Fruit fly (Drosophila melanogaster) whole organism, embryonic: Measurements from ENCODE around the gene CG18262.

Source experiments
- BEAF-32 ChIP-seq: fragments of 200-800 bp; sonication (Bioruptor generic); optimal IDR thresholded peaks from 3 replicates; lab custom pipeline; 2017; ENCODE audit warnings: missing biosample characterization, missing genetic modification characterization, mild to moderate bottlenecking, moderate library complexity, missing genetic modification reagents
- CG10979 ChIP-seq: fragments of 200-800 bp; sonication (Bioruptor generic); optimal IDR thresholded peaks from 2 replicates; lab custom pipeline; 2018; ENCODE audit warnings: missing biosample characterization, mild to moderate bottlenecking, missing genetic modification characterization, moderate library complexity
- CG12769 ChIP-seq: fragments of 200-800 bp; sonication (Bioruptor generic); optimal IDR thresholded peaks from 2 replicates; lab custom pipeline; 2019; ENCODE audit warnings: missing biosample characterization, mild to moderate bottlenecking, missing genetic modification characterization, moderate library complexity
- CG14014 ChIP-seq: fragments of 200-800 bp; sonication (Bioruptor generic); IDR thresholded peaks from 2 replicates; pipeline ENCODE4 v1.3.6; 2022; ENCODE audit warnings: missing biosample characterization, missing genetic modification characterization
- CG15514 ChIP-seq: fragments of 200-800 bp; sonication (Bioruptor generic); optimal IDR thresholded peaks from 3 replicates; lab custom pipeline; 2017; ENCODE audit warnings: missing biosample characterization, missing genetic modification characterization, mild to moderate bottlenecking, moderate library complexity, missing genetic modification reagents
- CG16815 ChIP-seq: fragments of 200-800 bp; sonication (Bioruptor generic); optimal IDR thresholded peaks from 3 replicates; lab custom pipeline; 2017; ENCODE audit warnings: missing biosample characterization, mild to moderate bottlenecking, missing genetic modification characterization
- CG17568 ChIP-seq: fragments of 200-800 bp; sonication (Bioruptor generic); optimal IDR thresholded peaks from 2 replicates; lab custom pipeline; 2018; ENCODE audit warnings: missing biosample characterization, mild to moderate bottlenecking, missing genetic modification characterization, moderate library complexity
- CG2120 ChIP-seq: fragments of 200-800 bp; sonication (Bioruptor generic); optimal IDR thresholded peaks from 3 replicates; lab custom pipeline; 2016; ENCODE audit warnings: missing biosample characterization, missing genetic modification characterization
- CG2129 ChIP-seq: fragments of 200-800 bp; sonication (Bioruptor generic); IDR thresholded peaks from 2 replicates; pipeline ENCODE4 v1.3.6; 2022; ENCODE audit warnings: missing biosample characterization, missing genetic modification characterization; ENCODE audit not compliant: partially characterized antibody
- CG2875 ChIP-seq: fragments of 200-800 bp; sonication (Bioruptor generic); optimal IDR thresholded peaks from 2 replicates; lab custom pipeline; 2017; ENCODE audit warnings: missing biosample characterization, mild to moderate bottlenecking, missing genetic modification characterization, missing genetic modification reagents
- CG3163 ChIP-seq: fragments of 200-800 bp; sonication (Bioruptor generic); optimal IDR thresholded peaks from 3 replicates; lab custom pipeline; 2016; ENCODE audit warnings: missing biosample characterization, missing genetic modification characterization
- CG3281 ChIP-seq: fragments of 200-800 bp; sonication (Bioruptor generic); optimal IDR thresholded peaks from 3 replicates; lab custom pipeline; 2017; ENCODE audit warnings: missing biosample characterization, mild to moderate bottlenecking, missing genetic modification characterization
- CG4617 ChIP-seq: fragments of 200-800 bp; sonication (Bioruptor generic); optimal IDR thresholded peaks from 3 replicates; lab custom pipeline; 2016; ENCODE audit warnings: missing biosample characterization, missing genetic modification characterization, borderline replicate concordance
- CG4820 ChIP-seq: fragments of 200-800 bp; sonication (Bioruptor generic); optimal IDR thresholded peaks from 3 replicates; lab custom pipeline; 2016; ENCODE audit warnings: missing biosample characterization, missing genetic modification characterization
- CG6272 ChIP-seq: fragments of 200-800 bp; sonication (Bioruptor generic); IDR thresholded peaks from 2 replicates; pipeline ENCODE4 v1.3.6; 2022; ENCODE audit warnings: missing biosample characterization, missing genetic modification characterization
- CG6654 ChIP-seq: fragments of 200-800 bp; sonication (Bioruptor generic); optimal IDR thresholded peaks from 2 replicates; lab custom pipeline; 2017; ENCODE audit warnings: missing biosample characterization, mild to moderate bottlenecking, missing genetic modification characterization
- CG6791 ChIP-seq: fragments of 200-800 bp; sonication (Bioruptor generic); IDR thresholded peaks from 3 replicates; pipeline ENCODE4 v1.3.6; 2022; ENCODE audit warnings: missing biosample characterization, missing genetic modification characterization; ENCODE audit not compliant: partially characterized antibody
- CG7372 ChIP-seq: fragments of 200-800 bp; sonication (Bioruptor generic); IDR thresholded peaks from 2 replicates; pipeline ENCODE4 v1.3.6; 2022; ENCODE audit warnings: missing biosample characterization, missing genetic modification characterization
- CG7556 ChIP-seq: fragments of 200-800 bp; sonication (Bioruptor generic); optimal IDR thresholded peaks from 2 replicates; lab custom pipeline; 2017; ENCODE audit warnings: missing biosample characterization, mild to moderate bottlenecking, missing genetic modification characterization
- CG7745 ChIP-seq: fragments of 200-800 bp; sonication (Bioruptor generic); optimal IDR thresholded peaks from 2 replicates; lab custom pipeline; 2018; ENCODE audit warnings: missing biosample characterization, mild to moderate bottlenecking, missing genetic modification characterization, moderate library complexity
- CG7928 ChIP-seq: fragments of 200-800 bp; sonication (Bioruptor generic); optimal IDR thresholded peaks from 2 replicates; lab custom pipeline; 2017; ENCODE audit warnings: missing biosample characterization, mild to moderate bottlenecking, missing genetic modification characterization
- CG9727 ChIP-seq: fragments of 200-800 bp; sonication (Bioruptor generic); optimal IDR thresholded peaks from 3 replicates; lab custom pipeline; 2017; ENCODE audit warnings: missing biosample characterization, mild to moderate bottlenecking, missing genetic modification characterization
- E2f2 ChIP-seq: fragments of 200-800 bp; sonication (Bioruptor generic); IDR thresholded peaks from 2 replicates; pipeline ENCODE4 v1.3.6; 2022; ENCODE audit warnings: missing biosample characterization, missing genetic modification characterization
- Eip74EF ChIP-seq, 2 experiments: fragments of 200-800 bp in 1 of 2; fragments of >200 bp in 1 of 2; sonication (Bioruptor generic) in 1 of 2; optimal IDR thresholded peaks; 2 replicates each; lab custom pipeline; 2017 to 2019; ENCODE audit warnings: missing biosample characterization in 2 of 2, missing genetic modification characterization in 2 of 2, mild to moderate bottlenecking in 1 of 2, moderate library complexity in 1 of 2
- Elba2 ChIP-seq: fragments of 200-800 bp; sonication (Bioruptor generic); optimal IDR thresholded peaks from 3 replicates; lab custom pipeline; 2016; ENCODE audit warnings: missing biosample characterization, missing genetic modification characterization
- HHEX ChIP-seq: fragments of 200-800 bp; sonication (Bioruptor generic); optimal IDR thresholded peaks from 3 replicates; lab custom pipeline; 2017; ENCODE audit warnings: missing biosample characterization, mild to moderate bottlenecking, missing genetic modification characterization, missing genetic modification reagents
- Hey ChIP-seq: fragments of 200-800 bp; sonication (Bioruptor generic); optimal IDR thresholded peaks from 3 replicates; lab custom pipeline; 2018; ENCODE audit warnings: missing biosample characterization, mild to moderate bottlenecking, missing genetic modification characterization
- MESR4 ChIP-seq: fragments of 200-800 bp; sonication (Bioruptor generic); optimal IDR thresholded peaks from 2 replicates; lab custom pipeline; 2018; ENCODE audit warnings: missing biosample characterization, mild to moderate bottlenecking, missing genetic modification characterization, moderate library complexity
- Opbp ChIP-seq: fragments of 200-800 bp; sonication (Bioruptor generic); IDR thresholded peaks from 3 replicates; pipeline ENCODE4 v1.3.6; 2022; ENCODE audit warnings: missing biosample characterization, missing genetic modification characterization; ENCODE audit not compliant: partially characterized antibody
- Sin3A ChIP-seq: fragments of >200 bp; optimal IDR thresholded peaks from 2 replicates; lab custom pipeline; 2018
- Usf ChIP-seq: fragments of 200-800 bp; sonication (Bioruptor generic); optimal IDR thresholded peaks from 2 replicates; lab custom pipeline; 2017; ENCODE audit warnings: missing genotype, missing biosample characterization, missing genetic modification characterization
- amos ChIP-seq: fragments of 200-800 bp; sonication (Bioruptor generic); IDR thresholded peaks from 2 replicates; pipeline ENCODE4 v1.3.6; 2022; ENCODE audit warnings: missing biosample characterization, missing genetic modification characterization; ENCODE audit not compliant: partially characterized antibody
- chm ChIP-seq: fragments of 200-800 bp; sonication (Bioruptor generic); IDR thresholded peaks from 2 replicates; pipeline ENCODE4 v1.3.6; 2022; ENCODE audit warnings: missing biosample characterization, missing genetic modification characterization
- fu2 ChIP-seq: fragments of 200-800 bp; sonication (Bioruptor generic); optimal IDR thresholded peaks from 2 replicates; lab custom pipeline; 2016; ENCODE audit warnings: missing biosample characterization, missing genetic modification characterization
- gcm2 ChIP-seq: fragments of 200-800 bp; sonication (Bioruptor generic); optimal IDR thresholded peaks from 2 replicates; lab custom pipeline; 2016; ENCODE audit warnings: missing biosample characterization, missing genetic modification characterization
- gsb ChIP-seq: fragments of 200-800 bp; sonication (Bioruptor generic); IDR thresholded peaks from 2 replicates; pipeline ENCODE4 v1.3.6; 2022; ENCODE audit warnings: missing biosample characterization, missing genetic modification characterization
- gsb-n ChIP-seq: fragments of 200-800 bp; sonication (Bioruptor generic); optimal IDR thresholded peaks from 3 replicates; lab custom pipeline; 2018; ENCODE audit warnings: missing biosample characterization, mild to moderate bottlenecking, missing genetic modification characterization
- ham ChIP-seq: fragments of 200-800 bp; sonication (Bioruptor generic); IDR thresholded peaks from 2 replicates; pipeline ENCODE4 v1.3.6; 2022; ENCODE audit warnings: missing biosample characterization, missing genetic modification characterization
- knrl ChIP-seq: fragments of 200-800 bp; sonication (Bioruptor generic); IDR thresholded peaks from 3 replicates; pipeline ENCODE4 v1.3.6; 2022; ENCODE audit warnings: missing biosample characterization, missing genetic modification characterization; ENCODE audit not compliant: partially characterized antibody
- lab ChIP-seq: fragments of 200-800 bp; sonication (Bioruptor generic); optimal IDR thresholded peaks from 3 replicates; lab custom pipeline; 2017; ENCODE audit warnings: missing biosample characterization, missing genetic modification characterization, mild to moderate bottlenecking, moderate library complexity, missing genetic modification reagents
- mld ChIP-seq: fragments of 200-800 bp; sonication (Bioruptor generic); IDR thresholded peaks from 3 replicates; pipeline ENCODE4 v1.3.6; 2022; ENCODE audit warnings: missing biosample characterization, missing genetic modification characterization; ENCODE audit not compliant: partially characterized antibody
- nmo ChIP-seq: fragments of 200-800 bp; sonication (Bioruptor generic); optimal IDR thresholded peaks from 2 replicates; lab custom pipeline; 2018; ENCODE audit warnings: missing biosample characterization, mild to moderate bottlenecking, missing genetic modification characterization, moderate library complexity
- org-1 ChIP-seq: fragments of 200-800 bp; sonication (Bioruptor generic); optimal IDR thresholded peaks from 2 replicates; lab custom pipeline; 2017; ENCODE audit warnings: missing biosample characterization, missing genetic modification characterization
- pb ChIP-seq: fragments of 200-800 bp; sonication (Bioruptor generic); optimal IDR thresholded peaks from 3 replicates; lab custom pipeline; 2016; ENCODE audit warnings: missing biosample characterization, missing genetic modification characterization
- pzg ChIP-seq: fragments of 200-800 bp; sonication (Bioruptor generic); optimal IDR thresholded peaks from 3 replicates; lab custom pipeline; 2018; ENCODE audit warnings: missing biosample characterization, mild to moderate bottlenecking, missing genetic modification characterization, moderate library complexity
- row ChIP-seq: fragments of 200-800 bp; sonication (Bioruptor generic); IDR thresholded peaks from 3 replicates; pipeline ENCODE4 v1.3.6; 2022; ENCODE audit warnings: missing biosample characterization, missing genetic modification characterization
- tll ChIP-seq, 2 experiments: fragments of 200-800 bp in 1 of 2; fragments of >200 bp in 1 of 2; sonication (Bioruptor generic) in 1 of 2; optimal IDR thresholded peaks; 2 replicates each; lab custom pipeline; 2017 to 2019; ENCODE audit warnings: missing biosample characterization in 2 of 2, missing genetic modification characterization in 2 of 2, mild to moderate bottlenecking in 1 of 2, moderate library complexity in 1 of 2
- tna ChIP-seq: fragments of 200-800 bp; sonication (Bioruptor generic); IDR thresholded peaks from 2 replicates; pipeline ENCODE4 v1.3.6; 2022; ENCODE audit warnings: missing biosample characterization, missing genetic modification characterization; ENCODE audit not compliant: partially characterized antibody

CG18262 gene

dm6 chrX:8178165-8178955 lies 25.6 kb downstream of the CG18262 start, which contains the start of gene sdt (continued):
- no peak for TF ChIP-seq Sin3A
- peak; percentile 47 for TF ChIP-seq row (GFP tag; lab: Robert Waterston, UW)
- no peak for TF ChIP-seq pb (GFP tag; lab: Kevin White, UChicago)
- no peak for TF ChIP-seq amos
- TF ChIP-seq pzg: no peak
- TF ChIP-seq nmo: peak; percentile 75
- TF ChIP-seq Opbp (GFP tag; lab: Robert Waterston, UW): no peak
- TF ChIP-seq lab (GFP tag; lab: Kevin White, UChicago): no peak
- peak; percentile 8 for TF ChIP-seq CG2120 (GFP tag; lab: Kevin White, UChicago)
- TF ChIP-seq CG7556 (GFP tag; lab: Kevin White, UChicago): peak; percentile 57
- TF ChIP-seq CG7372 (GFP tag; lab: Robert Waterston, UW): no peak
- TF ChIP-seq mld (GFP tag; lab: Robert Waterston, UW): no peak
- no peak for TF ChIP-seq Elba2 (GFP tag; lab: Kevin White, UChicago)
- no peak for TF ChIP-seq fu2 (GFP tag; lab: Kevin White, UChicago)
- no peak for TF ChIP-seq CG4820
- no peak for TF ChIP-seq CG2875 (GFP tag; lab: Kevin White, UChicago)
- TF ChIP-seq tll (GFP tag; optimal IDR thresholded peaks at IDR 0.05; lab: Kevin White, UChicago): no peak
- TF ChIP-seq CG14014 (GFP tag; lab: Robert Waterston, UW): no peak
- no peak for TF ChIP-seq CG3163 (GFP tag; lab: Kevin White, UChicago)
- peak; percentile 8 for TF ChIP-seq org-1 (GFP tag; lab: Kevin White, UChicago)
- TF ChIP-seq chm: peak; percentile 46; the same call in 1 of the 2 replicates
- TF ChIP-seq tna (GFP tag; lab: Robert Waterston, UW): no peak
- no peak for TF ChIP-seq CG6654
- TF ChIP-seq CG7928 (GFP tag; lab: Kevin White, UChicago): no peak
- no peak for TF ChIP-seq gcm2
- no peak for TF ChIP-seq Hey
- TF ChIP-seq CG9727 (GFP tag; lab: Kevin White, UChicago): no peak
- TF ChIP-seq CG10979 (tag; lab: Kevin White, UChicago): no peak
- no peak for TF ChIP-seq Usf (GFP tag; lab: Kevin White, UChicago)
- TF ChIP-seq CG7745 (tag; lab: Kevin White, UChicago): no peak
- no peak for TF ChIP-seq knrl
- TF ChIP-seq gsb (GFP tag; lab: Robert Waterston, UW): no peak
- TF ChIP-seq MESR4 (GFP tag; lab: Kevin White, UChicago): no peak
- TF ChIP-seq CG2129 (GFP tag; lab: Robert Waterston, UW): no peak
- TF ChIP-seq CG4617 (GFP tag; lab: Kevin White, UChicago): no peak
- TF ChIP-seq CG16815 (GFP tag; lab: Kevin White, UChicago): no peak
- TF ChIP-seq CG6791 (GFP tag; lab: Robert Waterston, UW): no peak
- TF ChIP-seq CG3281: no peak
- TF ChIP-seq ham (GFP tag; lab: Robert Waterston, UW): no peak
- TF ChIP-seq CG6272 (GFP tag; lab: Robert Waterston, UW): no peak
- peak; percentile 2 for TF ChIP-seq CG15514 (GFP tag; lab: Kevin White, UChicago)
- no peak for TF ChIP-seq E2f2 (GFP tag; lab: Robert Waterston, UW)
- TF ChIP-seq gsb-n (tag; lab: Kevin White, UChicago): no peak
- peak in 1 of 2 experiments; percentile 40 for TF ChIP-seq Eip74EF (GFP tag; optimal IDR thresholded peaks at IDR 0.05; lab: Kevin White, UChicago)
- no peak for TF ChIP-seq BEAF-32
- no peak for TF ChIP-seq HHEX (GFP tag; lab: Kevin White, UChicago)
- TF ChIP-seq CG17568 (GFP tag; lab: Kevin White, UChicago): no peak
- TF ChIP-seq CG12769 (tag; lab: Kevin White, UChicago): no peak
